Fruit fly (Drosophila melanogaster): ENCODE data around the gene Hcs.

The Hcs gene

DNA sequence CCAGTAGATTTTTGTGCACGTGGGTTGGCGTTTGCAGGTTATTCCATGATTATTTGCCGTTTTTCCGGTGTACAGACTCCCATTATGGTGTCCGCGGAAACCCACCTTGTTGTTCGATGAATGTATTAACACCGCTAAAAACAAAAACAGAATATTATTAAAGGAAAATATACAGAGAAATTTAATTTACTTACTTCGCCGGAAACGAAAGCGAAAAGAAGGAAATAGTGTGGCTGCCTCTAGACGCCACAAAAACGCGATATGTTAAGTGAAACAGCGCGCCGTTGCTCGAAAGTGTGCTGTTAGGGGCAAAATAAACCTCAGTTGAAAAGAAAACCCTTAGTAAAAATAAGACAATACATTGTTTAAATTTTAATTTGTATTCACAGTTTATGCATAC lies 7.8 kb upstream of the Hcs start, which contains the start of gene RpL35A (continued):
- TF ChIP-seq zfh1 (GFP tag; IDR thresholded peaks at IDR 0.05) (peak; percentile 76), CG14050 (GFP tag; IDR thresholded peaks at IDR 0.05) (peak; percentile 30; the same call in 2 of the 3 replicates), Dad (GFP tag; optimal IDR thresholded peaks at IDR 0.05) (peak; percentile 81), CG13775 (GFP tag; optimal IDR thresholded peaks at IDR 0.05) (peak; percentile 79), da (GFP tag; optimal IDR thresholded peaks at IDR 0.05) (peak; percentile 35), her (GFP tag; optimal IDR thresholded peaks at IDR 0.05) (peak; percentile 54), CG11560 (tag; IDR thresholded peaks at IDR 0.05) (no peak), chn (GFP tag; optimal IDR thresholded peaks at IDR 0.05) (peak; percentile 22), ato (GFP tag; IDR thresholded peaks at IDR 0.05; ENCODE audit: partially characterized antibody) (no peak), CG10267 (tag; optimal IDR thresholded peaks at IDR 0.05) (peak; percentile 67), tna (GFP tag; IDR thresholded peaks at IDR 0.05; ENCODE audit: partially characterized antibody) (no peak), Mrtf (GFP tag; IDR thresholded peaks at IDR 0.05) (no peak), CG34376 (GFP tag; optimal IDR thresholded peaks at IDR 0.05) (peak; percentile 96), toy (GFP tag; IDR thresholded peaks at IDR 0.05) (no peak), CG10147 (GFP tag; optimal IDR thresholded peaks at IDR 0.05) (peak; percentile 56), ems (GFP tag; optimal IDR thresholded peaks at IDR 0.05) (peak; percentile 67), C15 (GFP tag; IDR thresholded peaks at IDR 0.05) (no peak), luna (GFP tag; optimal IDR thresholded peaks at IDR 0.05) (peak; percentile 29), CG2875 (GFP tag; optimal IDR thresholded peaks at IDR 0.05) (peak; percentile 77), bbx (GFP tag; IDR thresholded peaks at IDR 0.05; ENCODE audit: partially characterized antibody) (no peak), HmgZ (tag; optimal IDR thresholded peaks at IDR 0.05) (peak; percentile 53), pum (GFP tag; optimal IDR thresholded peaks at IDR 0.05) (peak; percentile 30), nerfin-1 (tag; optimal IDR thresholded peaks at IDR 0.05) (peak; percentile 64), CG17829 (tag; optimal IDR thresholded peaks at IDR 0.05) (peak; percentile 76), gsb (GFP tag; IDR thresholded peaks at IDR 0.05) (peak; percentile 27; the same call in 1 of the 2 replicates), CG3163 (GFP tag; optimal IDR thresholded peaks at IDR 0.05) (no peak), Oaz (GFP tag; IDR thresholded peaks at IDR 0.05) (no peak), pfk (GFP tag; optimal IDR thresholded peaks at IDR 0.05) (peak; percentile 79), vfl (GFP tag; optimal IDR thresholded peaks at IDR 0.05) (peak; percentile 56), CG11504 (tag; optimal IDR thresholded peaks at IDR 0.05) (peak; percentile 62), exex (tag; optimal IDR thresholded peaks at IDR 0.05) (peak; percentile 26), Meics (GFP tag; optimal IDR thresholded peaks at IDR 0.05) (peak; percentile 87), CG3995 (GFP tag; optimal IDR thresholded peaks at IDR 0.05) (peak; percentile 27), bowl (GFP tag; IDR thresholded peaks at IDR 0.05) (0 out of 2 replicates have a peak, but pooled peaks have one; percentile 15), lmd (GFP tag; IDR thresholded peaks at IDR 0.05) (no peak), CG31365 (tag; optimal IDR thresholded peaks at IDR 0.05) (peak; percentile 61), CG9876 (GFP tag; optimal IDR thresholded peaks at IDR 0.05) (peak; percentile 42), tgo (GFP tag; IDR thresholded peaks at IDR 0.05) (no peak; the same call in 2 of the 3 replicates), CG12299 (tag; optimal IDR thresholded peaks at IDR 0.05) (peak; percentile 77), Nf-YA (GFP tag; IDR thresholded peaks at IDR 0.05) (peak; percentile 55; the same call in 1 of the 2 replicates), cad (GFP tag; optimal IDR thresholded peaks at IDR 0.05) (no peak), scrt (GFP tag; optimal IDR thresholded peaks at IDR 0.05) (peak; percentile 83), schlank (tag; optimal IDR thresholded peaks at IDR 0.05) (peak; percentile 76), CoRest (tag; optimal IDR thresholded peaks at IDR 0.05) (peak; percentile 25), gem (tag; optimal IDR thresholded peaks at IDR 0.05) (no peak), cas (GFP tag; IDR thresholded peaks at IDR 0.05) (no peak), Sry-δ (GFP tag; optimal IDR thresholded peaks at IDR 0.05) (peak; percentile 43), CG17361 (GFP tag; IDR thresholded peaks at IDR 0.05) (peak; percentile 66; the same call in 2 of the 3 replicates), CG30020 (tag; optimal IDR thresholded peaks at IDR 0.05) (peak; percentile 47), CG6689 (GFP tag; IDR thresholded peaks at IDR 0.05) (no peak), CG6272 (GFP tag; IDR thresholded peaks at IDR 0.05) (no peak)

Data from whole organism, embryonic.